Worm (Caenorhabditis elegans) whole organism, early embryonic: ENCODE results near the gene nhr-145.

Experiments used
- B0310.2 ChIP-seq: sonication (generic microtip); optimal IDR thresholded peaks from 2 replicates; lab custom pipeline; 2016; ENCODE audit warnings: mild to moderate bottlenecking, missing genetic modification characterization, missing compliant biosample characterization
- ama-1 ChIP-seq: fragments of 150-350 bp; optimal IDR thresholded peaks from 2 replicates; lab custom pipeline; 2014
- ceh-13 ChIP-seq: fragments of 200-800 bp; sonication (Bioruptor generic); optimal IDR thresholded peaks from 2 replicates; lab custom pipeline; 2018; ENCODE audit warnings: mild to moderate bottlenecking, missing genetic modification characterization, missing compliant biosample characterization
- ets-7 ChIP-seq: sonication (generic microtip); optimal IDR thresholded peaks from 2 replicates; lab custom pipeline; 2016; ENCODE audit warnings: missing genotype, missing genetic modification characterization, missing compliant biosample characterization
- flt-1 ChIP-seq: fragments of 200-800 bp; sonication (Bioruptor generic); IDR thresholded peaks from 2 replicates; pipeline ENCODE4 v1.3.6; 2022; ENCODE audit warnings: missing genetic modification characterization, missing compliant biosample characterization
- hmbx-1 ChIP-seq: sonication (generic microtip); optimal IDR thresholded peaks from 2 replicates; lab custom pipeline; 2016; ENCODE audit warnings: mild to moderate bottlenecking, missing genetic modification characterization, missing compliant biosample characterization
- hmg-4 ChIP-seq: fragments of 200-800 bp; sonication (Bioruptor generic); optimal IDR thresholded peaks from 2 replicates; lab custom pipeline; 2018; ENCODE audit warnings: mild to moderate bottlenecking, missing genetic modification characterization, missing compliant biosample characterization
- pes-1 ChIP-seq: fragments of 200-800 bp; sonication (Bioruptor generic); IDR thresholded peaks from 2 replicates; pipeline ENCODE4 v1.3.6; 2022; ENCODE audit warnings: missing genetic modification reagents, missing genetic modification characterization, missing compliant biosample characterization

DNA sequence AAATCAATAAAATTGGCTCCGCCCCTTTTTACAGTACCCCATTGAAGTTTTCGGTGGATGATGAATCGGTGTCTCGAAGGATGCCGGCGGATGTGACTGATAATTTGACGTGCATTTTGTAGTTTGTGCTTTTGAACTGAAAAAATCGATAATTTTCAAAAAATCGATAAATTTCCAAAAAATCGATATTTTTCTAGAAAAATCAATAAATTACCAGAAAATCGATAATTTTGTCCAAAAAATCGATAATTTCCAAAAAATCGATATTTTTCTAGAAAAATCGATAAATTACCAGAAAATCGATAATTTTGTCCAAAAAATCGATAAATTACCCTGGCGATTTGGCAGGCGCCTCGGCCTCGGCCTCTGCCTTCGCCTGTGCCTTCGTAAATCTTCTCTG is 12.0 kb downstream of the nhr-145 start:
- TF ChIP-seq hmbx-1 (tag; lab: Kevin White, UChicago) (no peak), ama-1 (no peak), pes-1 (GFP tag; lab: Robert Waterston, UW) (no peak), B0310.2 (no peak), flt-1 (no peak), ceh-13 (no peak), hmg-4 (no peak), ets-7 (tag; lab: Kevin White, UChicago) (no peak)
